Fruit fly (Drosophila melanogaster): ENCODE data around the gene Jon99Cii.

Jon99Cii gene

dm6 chr3R:29935756-29936155 is 11.3 kb upstream of the Jon99Cii start, which contains the start of the genes eIF2Balpha and Vps13B (continued):
- TF ChIP-seq CG6791 (GFP tag; IDR thresholded peaks at IDR 0.05; ENCODE audit: partially characterized antibody), result peak; percentile 99
- peak; percentile 94 for TF ChIP-seq HLH4C (GFP tag; IDR thresholded peaks at IDR 0.05; ENCODE audit: partially characterized antibody)
- no peak for TF ChIP-seq Mes4 (GFP tag; optimal IDR thresholded peaks at IDR 0.05)
- 0 out of 2 replicates have a peak, but pooled peaks have one; percentile 6 for TF ChIP-seq CG10959 (GFP tag; IDR thresholded peaks at IDR 0.05)
- TF ChIP-seq ato (GFP tag; IDR thresholded peaks at IDR 0.05; ENCODE audit: partially characterized antibody), result peak; percentile 87
- peak; percentile 84 for TF ChIP-seq mld (GFP tag; IDR thresholded peaks at IDR 0.05; ENCODE audit: partially characterized antibody)
- peak; percentile 9 for TF ChIP-seq Dp (GFP tag; optimal IDR thresholded peaks at IDR 0.05)
- no peak for TF ChIP-seq CG5180 (GFP tag; optimal IDR thresholded peaks at IDR 0.05)
- TF ChIP-seq Deaf1 (tag; optimal IDR thresholded peaks at IDR 0.05), result no peak
- 0 out of 2 replicates have a peak, but pooled peaks have one; percentile 39 for TF ChIP-seq Oaz (GFP tag; IDR thresholded peaks at IDR 0.05)
- peak; percentile 36; the same call in 1 of the 2 replicates for TF ChIP-seq ara (GFP tag; IDR thresholded peaks at IDR 0.05)
- TF ChIP-seq so (GFP tag; IDR thresholded peaks at IDR 0.05), result peak; percentile 35; the same call in 1 of the 3 replicates
- no peak for TF ChIP-seq maf-S (GFP tag; optimal IDR thresholded peaks at IDR 0.05)
- no peak for TF ChIP-seq Trl (optimal IDR thresholded peaks at IDR 0.05)
- TF ChIP-seq Trl (GFP tag; optimal IDR thresholded peaks at IDR 0.05), result no peak
- 0 out of 2 replicates have a peak, but pooled peaks have one; percentile 22 for TF ChIP-seq E2f2 (GFP tag; IDR thresholded peaks at IDR 0.05)
- no peak for TF ChIP-seq Hey (tag; optimal IDR thresholded peaks at IDR 0.05)
- TF ChIP-seq zen2 (GFP tag; IDR thresholded peaks at IDR 0.05; ENCODE audit: partially characterized antibody), result peak; percentile 100
- no peak for TF ChIP-seq CG18599 (GFP tag; optimal IDR thresholded peaks at IDR 0.05)
- TF ChIP-seq CG16813 (GFP tag; IDR thresholded peaks at IDR 0.05; ENCODE audit: partially characterized antibody), result peak; percentile 59; the same call in 2 of the 3 replicates
- TF ChIP-seq Chrac-16 (GFP tag; optimal IDR thresholded peaks at IDR 0.05), result no peak
- TF ChIP-seq tna (GFP tag; IDR thresholded peaks at IDR 0.05; ENCODE audit: partially characterized antibody), result peak; percentile 91
- TF ChIP-seq CG42726 (GFP tag; IDR thresholded peaks at IDR 0.05; ENCODE audit: partially characterized antibody), result peak; percentile 65; the same call in 1 of the 2 replicates
- TF ChIP-seq Lim3 (GFP tag; IDR thresholded peaks at IDR 0.05), result no peak
- peak; percentile 85 for TF ChIP-seq Doc3 (GFP tag; IDR thresholded peaks at IDR 0.05; ENCODE audit: partially characterized antibody)
- TF ChIP-seq Atf6 (GFP tag; IDR thresholded peaks at IDR 0.05), result 0 out of 2 replicates have a peak, but pooled peaks have one; percentile 33
- TF ChIP-seq Dll (GFP tag; IDR thresholded peaks at IDR 0.05; ENCODE audit: partially characterized antibody), result peak; percentile 83
- TF ChIP-seq BEAF-32 (GFP tag; optimal IDR thresholded peaks at IDR 0.05), result peak; percentile 8
- peak; percentile 100 for TF ChIP-seq CG18764 (GFP tag; optimal IDR thresholded peaks at IDR 0.05)
- peak; percentile 78 for TF ChIP-seq hb (GFP tag; IDR thresholded peaks at IDR 0.05; ENCODE audit: partially characterized antibody)
- TF ChIP-seq CG17912 (GFP tag; optimal IDR thresholded peaks at IDR 0.05), result no peak
- 0 out of 3 replicates have a peak, but pooled peaks have one; percentile 35 for TF ChIP-seq Optix (GFP tag; IDR thresholded peaks at IDR 0.05)
- TF ChIP-seq wor (GFP tag; IDR thresholded peaks at IDR 0.05), result 0 out of 2 replicates have a peak, but pooled peaks have one; percentile 19
- TF ChIP-seq vnd (GFP tag; IDR thresholded peaks at IDR 0.05; ENCODE audit: partially characterized antibody), result peak; percentile 53; the same call in 1 of the 3 replicates
- TF ChIP-seq Fer3 (tag; optimal IDR thresholded peaks at IDR 0.05), result no peak
- TF ChIP-seq CG33213 (GFP tag; optimal IDR thresholded peaks at IDR 0.05), result no peak
- peak; percentile 96 for TF ChIP-seq CG7963 (GFP tag; IDR thresholded peaks at IDR 0.05; ENCODE audit: partially characterized antibody)
- TF ChIP-seq Scr (GFP tag; IDR thresholded peaks at IDR 0.05; ENCODE audit: partially characterized antibody), result peak; percentile 70
- TF ChIP-seq CG9437 (GFP tag; optimal IDR thresholded peaks at IDR 0.05), result peak; percentile 49
- no peak for TF ChIP-seq Abd-B (GFP tag; optimal IDR thresholded peaks at IDR 0.05)
- TF ChIP-seq CG13287 (GFP tag; IDR thresholded peaks at IDR 0.05; ENCODE audit: partially characterized antibody), result peak; percentile 86
- no peak for TF ChIP-seq CG4820 (GFP tag; optimal IDR thresholded peaks at IDR 0.05)
- TF ChIP-seq MESR4 (GFP tag; optimal IDR thresholded peaks at IDR 0.05), result peak; percentile 35
- no peak for TF ChIP-seq CG15479 (GFP tag; optimal IDR thresholded peaks at IDR 0.05)
- TF ChIP-seq sna (GFP tag; IDR thresholded peaks at IDR 0.05; ENCODE audit: partially characterized antibody), result peak; percentile 81
- peak; percentile 70 for TF ChIP-seq amos (GFP tag; IDR thresholded peaks at IDR 0.05; ENCODE audit: partially characterized antibody)
- no peak for TF ChIP-seq B-H1 (GFP tag; IDR thresholded peaks at IDR 0.05)
- peak; percentile 83 for TF ChIP-seq CG13775 (GFP tag; optimal IDR thresholded peaks at IDR 0.05)
